Worm (Caenorhabditis elegans) whole organism, L1 larva: ENCODE measurements around the gene mpz-5.
A peak's percentile ranks its signal among the peaks of the same experiment; 100 is the strongest.

Experiments
- ama-1 ChIP-seq: fragments of 150-350 bp; optimal IDR thresholded peaks from 2 replicates; lab custom pipeline; 2014
- ceh-63 ChIP-seq: fragments of 200-800 bp; sonication (Bioruptor generic); optimal IDR thresholded peaks from 2 replicates; lab custom pipeline; 2018; ENCODE audit warnings: mild to moderate bottlenecking, missing genetic modification characterization, missing compliant biosample characterization
- ceh-8 ChIP-seq: fragments of 200-800 bp; sonication (Bioruptor generic); optimal IDR thresholded peaks from 2 replicates; lab custom pipeline; 2018; ENCODE audit warnings: mild to moderate bottlenecking, missing genetic modification characterization, moderate library complexity, missing compliant biosample characterization
- egl-27 ChIP-seq, 2 experiments: fragments of 150-350 bp in 1 of 2; sonication (generic microtip); optimal IDR thresholded peaks; 3 replicates each; lab custom pipeline; 2017 to 2018; ENCODE audit warnings: missing biosample characterization in 2 of 2, missing genetic modification characterization in 2 of 2, missing genetic modification reagents in 2 of 2
- fkh-10 ChIP-seq: sonication (generic microtip); optimal IDR thresholded peaks from 2 replicates; lab custom pipeline; 2017; ENCODE audit warnings: missing biosample characterization, missing genetic modification reagents, missing genetic modification characterization
- hlh-17 ChIP-seq: fragments of 200-800 bp; sonication (Bioruptor generic); optimal IDR thresholded peaks from 2 replicates; lab custom pipeline; 2018; ENCODE audit warnings: missing genetic modification characterization, mild to moderate bottlenecking, missing compliant biosample characterization, moderate library complexity, borderline replicate concordance
- hpl-2 ChIP-seq: fragments of 150-350 bp; optimal IDR thresholded peaks from 2 replicates; lab custom pipeline; 2014; ENCODE audit warnings: missing biosample characterization, missing genetic modification reagents, missing genetic modification characterization
- lin-39 ChIP-seq: fragments of 150-350 bp; optimal IDR thresholded peaks from 2 replicates; lab custom pipeline; 2014; ENCODE audit warnings: missing biosample characterization, missing genetic modification reagents, missing genetic modification characterization
- nhr-28 ChIP-seq: fragments of 150-350 bp; optimal IDR thresholded peaks from 2 replicates; lab custom pipeline; 2014; ENCODE audit warnings: missing biosample characterization, missing genetic modification characterization
- nhr-71 ChIP-seq: sonication (generic microtip); optimal IDR thresholded peaks from 2 replicates; lab custom pipeline; 2016; ENCODE audit warnings: mild to moderate bottlenecking, missing genetic modification characterization, moderate library complexity, missing compliant biosample characterization
- snpc-4 ChIP-seq: fragments of 150-350 bp; optimal IDR thresholded peaks from 2 replicates; lab custom pipeline; 2014; ENCODE audit warnings: missing biosample characterization, missing genetic modification characterization
- zag-1 ChIP-seq: fragments of 150-350 bp; optimal IDR thresholded peaks from 2 replicates; lab custom pipeline; 2014; ENCODE audit warnings: missing biosample characterization, missing genetic modification characterization

DNA sequence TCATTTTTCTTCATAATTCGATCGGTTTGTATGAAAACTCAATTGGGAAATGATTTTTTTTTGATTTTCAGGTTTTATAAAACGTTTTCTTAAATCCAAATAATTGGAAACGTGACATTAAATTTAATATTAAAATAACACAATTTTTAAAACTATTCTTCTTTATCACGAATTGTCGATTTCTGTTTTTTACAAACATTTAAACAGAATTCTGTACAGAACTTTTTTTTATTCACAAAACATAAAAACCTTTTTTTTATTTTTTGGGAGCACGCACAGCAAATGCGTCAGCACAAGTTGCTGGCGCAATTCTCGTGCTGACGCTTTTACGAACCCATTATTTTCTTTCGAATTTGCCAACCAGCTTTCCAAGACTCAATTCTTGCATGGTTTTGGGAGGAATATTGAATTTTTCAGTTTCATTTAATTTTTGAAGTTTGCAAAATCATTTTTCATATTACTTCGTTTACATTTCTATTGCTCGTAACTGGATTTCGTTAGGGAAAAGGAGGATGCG, at the start of gene mpz-5:
- TF ChIP-seq nhr-71 (tag; lab: Kevin White, UChicago), result peak; percentile 88
- peak; percentile 56 for TF ChIP-seq snpc-4 (tag; lab: Kevin White, UChicago)
- peak; percentile 7 for TF ChIP-seq ceh-8 (GFP tag; lab: Kevin White, UChicago)
- TF ChIP-seq nhr-28 (tag; lab: Kevin White, UChicago), result no peak
- peak; percentile 40 for TF ChIP-seq hpl-2 (GFP tag; lab: Kevin White, UChicago)
- TF ChIP-seq lin-39 (tag; lab: Kevin White, UChicago), result peak; percentile 46
- TF ChIP-seq zag-1 (tag; lab: Kevin White, UChicago), result no peak
- TF ChIP-seq ama-1 (lab: Kevin White, UChicago), result no peak
- no peak for TF ChIP-seq fkh-10 (GFP tag; lab: Kevin White, UChicago)
- TF ChIP-seq ceh-63 (GFP tag; lab: Kevin White, UChicago), result no peak
- TF ChIP-seq hlh-17 (GFP tag; lab: Kevin White, UChicago), result no peak
- TF ChIP-seq egl-27 (tag; optimal IDR thresholded peaks at IDR 0.05; lab: Kevin White, UChicago), result no peak
